Fruit fly (Drosophila melanogaster): Measurements from ENCODE around the gene CG5567.
A peak's percentile ranks its signal among the peaks of the same experiment; 100 is the strongest.

The CG5567 gene

dm6 chr3L:17846169-17846981 lies 3.0 kb upstream of the CG5567 start, which contains the start of the genes MED19 and CG7430 (continued):
- TF ChIP-seq CG1832 (GFP tag; optimal IDR thresholded peaks at IDR 0.05) (no peak), insv (GFP tag; optimal IDR thresholded peaks at IDR 0.05) (no peak), zen (tag; optimal IDR thresholded peaks at IDR 0.05) (peak; percentile 61), CG3407 (GFP tag; optimal IDR thresholded peaks at IDR 0.05) (no peak), Sox102F (GFP tag; optimal IDR thresholded peaks at IDR 0.05) (no peak), Mad (GFP tag; optimal IDR thresholded peaks at IDR 0.05) (no peak), wdn (GFP tag; IDR thresholded peaks at IDR 0.05) (no peak), CG6765 (GFP tag; optimal IDR thresholded peaks at IDR 0.05) (no peak), Opbp (GFP tag; IDR thresholded peaks at IDR 0.05; ENCODE audit: partially characterized antibody) (peak; percentile 60; the same call in 2 of the 3 replicates), CG10462 (GFP tag; optimal IDR thresholded peaks at IDR 0.05) (no peak), HLHmδ (GFP tag; optimal IDR thresholded peaks at IDR 0.05) (peak; percentile 59), CG3163 (GFP tag; optimal IDR thresholded peaks at IDR 0.05) (no peak), pfk (GFP tag; optimal IDR thresholded peaks at IDR 0.05) (no peak), Camta (GFP tag; optimal IDR thresholded peaks at IDR 0.05) (no peak), hth (optimal IDR thresholded peaks at IDR 0.05) (no peak), CG17612 (GFP tag; IDR thresholded peaks at IDR 0.05) (no peak), gcm2 (GFP tag; optimal IDR thresholded peaks at IDR 0.05) (no peak), sens (GFP tag) (no peak), sna (GFP tag; IDR thresholded peaks at IDR 0.05; ENCODE audit: partially characterized antibody) (peak; percentile 49; the same call in 1 of the 2 replicates), Dek (tag; optimal IDR thresholded peaks at IDR 0.05) (no peak), CG3726 (GFP tag; IDR thresholded peaks at IDR 0.05) (no peak), ase (GFP tag; IDR thresholded peaks at IDR 0.05) (no peak), Lpt (GFP tag; optimal IDR thresholded peaks at IDR 0.05) (no peak), usp (GFP tag; optimal IDR thresholded peaks at IDR 0.05) (no peak), Adf1 (GFP tag; IDR thresholded peaks at IDR 0.05) (peak; percentile 36; the same call in 1 of the 2 replicates), Hmx (GFP tag; optimal IDR thresholded peaks at IDR 0.05) (no peak), Ssrp (tag; optimal IDR thresholded peaks at IDR 0.05) (no peak), CG2202 (tag; optimal IDR thresholded peaks at IDR 0.05) (no peak), TFAM (GFP tag; optimal IDR thresholded peaks at IDR 0.05) (no peak), CG8281 (tag; optimal IDR thresholded peaks at IDR 0.05) (no peak), CG6654 (GFP tag; optimal IDR thresholded peaks at IDR 0.05) (no peak), chif (GFP tag; optimal IDR thresholded peaks at IDR 0.05) (no peak), CG4617 (GFP tag; optimal IDR thresholded peaks at IDR 0.05; ENCODE audit: borderline replicate concordance) (peak; percentile 79), bcd (GFP tag; optimal IDR thresholded peaks at IDR 0.05) (no peak), CG9609 (GFP tag; optimal IDR thresholded peaks at IDR 0.05) (no peak), CG15073 (GFP tag; optimal IDR thresholded peaks at IDR 0.05) (no peak), Meics (GFP tag; optimal IDR thresholded peaks at IDR 0.05) (no peak), gro (GFP tag; optimal IDR thresholded peaks at IDR 0.05) (no peak), amos (GFP tag; IDR thresholded peaks at IDR 0.05; ENCODE audit: partially characterized antibody) (peak; percentile 62), grau (tag; optimal IDR thresholded peaks at IDR 0.05) (peak; percentile 8), caup (GFP tag; optimal IDR thresholded peaks at IDR 0.05; ENCODE audit: severe bottlenecking) (no peak), CG8478 (optimal IDR thresholded peaks at IDR 0.05) (peak; percentile 63), CG1233 (GFP tag; optimal IDR thresholded peaks at IDR 0.05) (no peak), cas (GFP tag; IDR thresholded peaks at IDR 0.05) (no peak), Nf-YA (GFP tag; IDR thresholded peaks at IDR 0.05) (no peak), GATAe (GFP tag; conservative IDR thresholded peaks at IDR 0.05) (no peak), tap (tag; optimal IDR thresholded peaks at IDR 0.05) (no peak), z (GFP tag; IDR thresholded peaks at IDR 0.05) (no peak), CG34376 (GFP tag; optimal IDR thresholded peaks at IDR 0.05) (peak; percentile 50), Hand (GFP tag; optimal IDR thresholded peaks at IDR 0.05) (peak; percentile 28)
